Worm (Caenorhabditis elegans) whole organism, L1 larva: ENCODE data around the gene T05A8.8.
A peak's percentile ranks its signal among the peaks of the same experiment; 100 is the strongest.

Experiments
- C16A3.4 ChIP-seq: fragments of 150-350 bp; optimal IDR thresholded peaks from 2 replicates; lab custom pipeline; 2014; ENCODE audit warnings: missing biosample characterization, missing genetic modification characterization
- aha-1 ChIP-seq: fragments of 150-350 bp; optimal IDR thresholded peaks from 2 replicates; lab custom pipeline; 2014; ENCODE audit warnings: missing biosample characterization, missing genetic modification characterization
- ceh-8 ChIP-seq: fragments of 200-800 bp; sonication (Bioruptor generic); optimal IDR thresholded peaks from 2 replicates; lab custom pipeline; 2018; ENCODE audit warnings: mild to moderate bottlenecking, missing genetic modification characterization, moderate library complexity, missing compliant biosample characterization
- ceh-90 ChIP-seq: sonication (generic microtip); optimal IDR thresholded peaks from 2 replicates; lab custom pipeline; 2016; ENCODE audit warnings: missing genetic modification characterization, missing compliant biosample characterization
- dpl-1 ChIP-seq, 3 experiments: fragments of 150-350 bp in 2 of 3; sonication (generic microtip) in 1 of 3; optimal IDR thresholded peaks; 2 replicates each; lab custom pipeline; 2014 to 2017; ENCODE audit warnings: missing biosample characterization in 3 of 3, missing genetic modification characterization in 3 of 3, missing genetic modification reagents in 3 of 3
- egl-27 ChIP-seq, 2 experiments: fragments of 150-350 bp in 1 of 2; sonication (generic microtip); optimal IDR thresholded peaks; 3 replicates each; lab custom pipeline; 2017 to 2018; ENCODE audit warnings: missing biosample characterization in 2 of 2, missing genetic modification characterization in 2 of 2, missing genetic modification reagents in 2 of 2
- elt-2 ChIP-seq: sonication (generic microtip); optimal IDR thresholded peaks from 2 replicates; lab custom pipeline; 2016; ENCODE audit warnings: missing genetic modification characterization, mild to moderate bottlenecking, inconsistent platforms, missing compliant biosample characterization, missing genetic modification reagents
- fkh-10 ChIP-seq: sonication (generic microtip); optimal IDR thresholded peaks from 2 replicates; lab custom pipeline; 2017; ENCODE audit warnings: missing biosample characterization, missing genetic modification reagents, missing genetic modification characterization
- grh-1 ChIP-seq: fragments of 200-800 bp; sonication (Bioruptor generic); IDR thresholded peaks from 2 replicates; pipeline ENCODE4 v1.3.6; 2022; ENCODE audit warnings: missing genetic modification reagents, missing genetic modification characterization, missing compliant biosample characterization
- hlh-17 ChIP-seq: fragments of 200-800 bp; sonication (Bioruptor generic); optimal IDR thresholded peaks from 2 replicates; lab custom pipeline; 2018; ENCODE audit warnings: missing genetic modification characterization, mild to moderate bottlenecking, missing compliant biosample characterization, moderate library complexity, borderline replicate concordance
- hlh-4 ChIP-seq: sonication (generic microtip); optimal IDR thresholded peaks from 2 replicates; lab custom pipeline; 2016; ENCODE audit warnings: mild to moderate bottlenecking, missing genetic modification characterization, missing compliant biosample characterization
- irx-1 ChIP-seq: sonication (generic microtip); optimal IDR thresholded peaks from 2 replicates; lab custom pipeline; 2016; ENCODE audit warnings: missing genetic modification characterization, missing compliant biosample characterization
- isw-1 ChIP-seq: fragments of 200-800 bp; sonication (Bioruptor generic); IDR thresholded peaks from 2 replicates; pipeline ENCODE4 v1.3.6; 2022; ENCODE audit warnings: missing genetic modification characterization, missing compliant biosample characterization
- lin-39 ChIP-seq: fragments of 150-350 bp; optimal IDR thresholded peaks from 2 replicates; lab custom pipeline; 2014; ENCODE audit warnings: missing biosample characterization, missing genetic modification reagents, missing genetic modification characterization
- lsy-2 ChIP-seq, 2 experiments: fragments of 150-350 bp; optimal IDR thresholded peaks; 2 replicates each; lab custom pipeline; 2014; ENCODE audit warnings: missing biosample characterization in 2 of 2, missing genetic modification characterization in 2 of 2
- mab-9 ChIP-seq: fragments of 200-800 bp; sonication (Bioruptor generic); IDR thresholded peaks from 2 replicates; pipeline ENCODE4 v1.3.6; 2022; ENCODE audit warnings: missing genetic modification reagents, missing genetic modification characterization, missing compliant biosample characterization
- nhr-11 ChIP-seq: fragments of 150-350 bp; optimal IDR thresholded peaks from 2 replicates; lab custom pipeline; 2014; ENCODE audit warnings: missing biosample characterization, missing genetic modification characterization
- nhr-12 ChIP-seq: sonication (generic microtip); optimal IDR thresholded peaks from 2 replicates; lab custom pipeline; 2017; ENCODE audit warnings: missing biosample characterization, missing genetic modification characterization
- nhr-19 ChIP-seq: fragments of 200-800 bp; sonication (Bioruptor generic); conservative IDR thresholded peaks from 2 replicates; pipeline ENCODE4 v1.3.6; 2022; ENCODE audit warnings: missing genetic modification characterization, missing compliant biosample characterization
- nhr-20 ChIP-seq: sonication (generic microtip); optimal IDR thresholded peaks from 2 replicates; lab custom pipeline; 2016; ENCODE audit warnings: mild to moderate bottlenecking, missing genetic modification characterization, missing compliant biosample characterization
- nhr-237 ChIP-seq: fragments of 150-350 bp; optimal IDR thresholded peaks from 2 replicates; lab custom pipeline; 2014; ENCODE audit warnings: missing biosample characterization, missing genetic modification characterization
- nhr-28 ChIP-seq: fragments of 150-350 bp; optimal IDR thresholded peaks from 2 replicates; lab custom pipeline; 2014; ENCODE audit warnings: missing biosample characterization, missing genetic modification characterization
- nhr-84 ChIP-seq: sonication (generic microtip); optimal IDR thresholded peaks from 2 replicates; lab custom pipeline; 2017; ENCODE audit warnings: missing biosample characterization, missing genetic modification characterization
- rnt-1 ChIP-seq: sonication (generic microtip); optimal IDR thresholded peaks from 2 replicates; lab custom pipeline; 2016; ENCODE audit warnings: mild to moderate bottlenecking, missing genetic modification characterization, moderate library complexity, missing compliant biosample characterization
- skn-1 ChIP-seq: fragments of 150-350 bp; optimal IDR thresholded peaks from 2 replicates; lab custom pipeline; 2014; ENCODE audit warnings: missing biosample characterization, missing genetic modification characterization
- snu-23 ChIP-seq: sonication (generic microtip); optimal IDR thresholded peaks from 2 replicates; lab custom pipeline; 2016; ENCODE audit warnings: missing genetic modification characterization, missing compliant biosample characterization
- swsn-7 ChIP-seq: sonication (generic microtip); optimal IDR thresholded peaks from 2 replicates; lab custom pipeline; 2016; ENCODE audit warnings: missing genetic modification characterization, missing compliant biosample characterization
- tbx-2 ChIP-seq: sonication (generic microtip); optimal IDR thresholded peaks from 2 replicates; lab custom pipeline; 2016; ENCODE audit warnings: missing genetic modification characterization, missing compliant biosample characterization
- tlp-1 ChIP-seq: fragments of 150-350 bp; optimal IDR thresholded peaks from 2 replicates; lab custom pipeline; 2014; ENCODE audit warnings: missing biosample characterization, missing genetic modification characterization
- unc-130 ChIP-seq: fragments of 150-350 bp; optimal IDR thresholded peaks from 2 replicates; lab custom pipeline; 2017; ENCODE audit warnings: missing biosample characterization, missing genetic modification characterization, inconsistent platforms
- unc-98 ChIP-seq: fragments of 200-800 bp; sonication (Bioruptor generic); IDR thresholded peaks from 2 replicates; pipeline ENCODE4 v1.3.6; 2022; ENCODE audit warnings: missing genetic modification characterization, missing compliant biosample characterization

Gene T05A8.8

ce11 chrII:2764664-2765063 lies 28.2 kb downstream of the T05A8.8 start, which contains the start of gene fbxb-108:
TSS of gene fbxb-108 (plus strand) at chrII:2764964.
- TF ChIP-seq lsy-2 (tag; optimal IDR thresholded peaks at IDR 0.05; lab: Kevin White, UChicago) (no peak), nhr-28 (tag; lab: Kevin White, UChicago) (no peak), nhr-20 (no peak), nhr-237 (tag; lab: Kevin White, UChicago) (no peak)

ce11 chrII:2766331-2766730 lies 29.9 kb downstream of the T05A8.8 start, which contains the start of gene F08D12.15:
TSS of gene F08D12.15 (plus strand) at chrII:2766631.
- TF ChIP-seq lsy-2 (tag; optimal IDR thresholded peaks at IDR 0.05; lab: Kevin White, UChicago) = no peak
- TF ChIP-seq mab-9 (GFP tag; lab: Robert Waterston, UW) = no peak
- no peak for TF ChIP-seq ceh-90 (tag; lab: Kevin White, UChicago)
- TF ChIP-seq unc-130 = no peak
- no peak for TF ChIP-seq tbx-2
- no peak for TF ChIP-seq C16A3.4 (tag; lab: Kevin White, UChicago)
- no peak for TF ChIP-seq ceh-8 (GFP tag; lab: Kevin White, UChicago)
- no peak for TF ChIP-seq dpl-1 (GFP tag; optimal IDR thresholded peaks at IDR 0.05; lab: Kevin White, UChicago)
- no peak for TF ChIP-seq tlp-1 (tag; lab: Kevin White, UChicago)
- no peak for TF ChIP-seq lin-39
- TF ChIP-seq grh-1 (GFP tag; lab: Robert Waterston, UW) = no peak
- TF ChIP-seq isw-1 (GFP tag; lab: Robert Waterston, UW) = no peak
- TF ChIP-seq snu-23 (GFP tag; lab: Kevin White, UChicago) = no peak
- TF ChIP-seq, all 84 proteins: peak for 0

ce11 chrII:2769021-2769420 lies 32.5 kb downstream of the T05A8.8 start, which contains the start of gene F08D12.7:
TSS of gene F08D12.7 (minus strand) at chrII:2769121.
- TF ChIP-seq rnt-1 (peak; percentile 8), swsn-7 (tag; lab: Kevin White, UChicago) (no peak)

- no peak for TF ChIP-seq fkh-10
- no peak for TF ChIP-seq lin-39
- no peak for TF ChIP-seq unc-98 (GFP tag; lab: Robert Waterston, UW)
- TF ChIP-seq hlh-17 (GFP tag; lab: Kevin White, UChicago) = no peak
- TF ChIP-seq elt-2 (tag; lab: Kevin White, UChicago) = no peak
These were observed 34.3 kb downstream of the T05A8.8 start, which contains the start of gene fbxb-105 for ce11 chrII:2770788-2771187. TSS of gene fbxb-105 (minus strand) at chrII:2770888.

ce11 chrII:2772166-2772565 lies 35.7 kb downstream of the T05A8.8 start, which contains the start of gene sdz-10:
TSS of gene sdz-10 (minus strand) at chrII:2772266.
- TF ChIP-seq irx-1 (tag; lab: Kevin White, UChicago) (no peak), nhr-84 (tag; lab: Kevin White, UChicago) (no peak)

ce11 chrII:2773534-2773933 lies 37.1 kb downstream of the T05A8.8 start, which contains the start of gene sdz-9:
TSS of gene sdz-9 (minus strand) at chrII:2773634.
- TF ChIP-seq nhr-11 (tag; lab: Kevin White, UChicago) = no peak
- TF ChIP-seq aha-1 (tag; lab: Kevin White, UChicago) = no peak
- TF ChIP-seq unc-98 (GFP tag; lab: Robert Waterston, UW) = no peak
- no peak for TF ChIP-seq swsn-7 (tag; lab: Kevin White, UChicago)
- no peak for TF ChIP-seq nhr-19
- TF ChIP-seq skn-1 (tag; lab: Kevin White, UChicago) = no peak
- no peak for TF ChIP-seq egl-27 (tag; optimal IDR thresholded peaks at IDR 0.05; lab: Kevin White, UChicago)
- TF ChIP-seq hlh-4 (tag; lab: Kevin White, UChicago) = no peak
- no peak for TF ChIP-seq nhr-12 (tag; lab: Kevin White, UChicago)
- TF ChIP-seq, all 84 proteins: peak for 0
